Fruit fly (Drosophila melanogaster) whole organism, embryonic: ENCODE measurements around the gene smid.
A peak's percentile ranks its signal among the peaks of the same experiment; 100 is the strongest.

Experiments
- Antp ChIP-seq: fragments of 200-800 bp; sonication (Bioruptor generic); optimal IDR thresholded peaks from 3 replicates; lab custom pipeline; 2016; ENCODE audit warnings: missing biosample characterization, missing genetic modification characterization
- Asciz ChIP-seq: fragments of 200-800 bp; sonication (Bioruptor generic); optimal IDR thresholded peaks from 2 replicates; lab custom pipeline; 2017; ENCODE audit warnings: missing biosample characterization, mild to moderate bottlenecking, missing genetic modification characterization, missing genetic modification reagents
- Atf3 ChIP-seq: fragments of 200-800 bp; sonication (Bioruptor generic); optimal IDR thresholded peaks from 3 replicates; lab custom pipeline; 2016; ENCODE audit warnings: missing biosample characterization, missing genetic modification characterization
- CG10267 ChIP-seq: fragments of 200-800 bp; sonication (Bioruptor generic); optimal IDR thresholded peaks from 2 replicates; lab custom pipeline; 2018; ENCODE audit warnings: missing biosample characterization, mild to moderate bottlenecking, missing genetic modification characterization, moderate library complexity
- CG12155 ChIP-seq: fragments of 200-800 bp; sonication (Bioruptor generic); optimal IDR thresholded peaks from 3 replicates; lab custom pipeline; 2016; ENCODE audit warnings: missing biosample characterization, missing genetic modification characterization
- CG1602 ChIP-seq: fragments of 200-800 bp; sonication (Bioruptor generic); optimal IDR thresholded peaks from 3 replicates; lab custom pipeline; 2016; ENCODE audit warnings: missing biosample characterization, missing genetic modification characterization
- CG16863 ChIP-seq: fragments of 200-800 bp; sonication (Bioruptor generic); optimal IDR thresholded peaks from 3 replicates; lab custom pipeline; 2016; ENCODE audit warnings: missing biosample characterization, missing genetic modification characterization
- CG17328 ChIP-seq: fragments of 200-800 bp; sonication (Bioruptor generic); IDR thresholded peaks from 2 replicates; pipeline ENCODE4 v1.3.6; 2022; ENCODE audit warnings: missing biosample characterization, missing genetic modification characterization
- CG18011 ChIP-seq: fragments of 200-800 bp; sonication (Bioruptor generic); optimal IDR thresholded peaks from 2 replicates; lab custom pipeline; 2017; ENCODE audit warnings: missing biosample characterization, missing genetic modification characterization, mild to moderate bottlenecking, moderate library complexity, missing genotype
- CG2129 ChIP-seq: fragments of 200-800 bp; sonication (Bioruptor generic); IDR thresholded peaks from 2 replicates; pipeline ENCODE4 v1.3.6; 2022; ENCODE audit warnings: missing biosample characterization, missing genetic modification characterization; ENCODE audit not compliant: partially characterized antibody
- CG32767 ChIP-seq: fragments of 200-800 bp; sonication (Bioruptor generic); IDR thresholded peaks from 2 replicates; pipeline ENCODE4 v1.3.6; 2022; ENCODE audit warnings: missing biosample characterization, missing genetic modification characterization
- CG4617 ChIP-seq: fragments of 200-800 bp; sonication (Bioruptor generic); optimal IDR thresholded peaks from 3 replicates; lab custom pipeline; 2016; ENCODE audit warnings: missing biosample characterization, missing genetic modification characterization, borderline replicate concordance
- CG5180 ChIP-seq: fragments of 200-800 bp; sonication (Bioruptor generic); optimal IDR thresholded peaks from 3 replicates; lab custom pipeline; 2017; ENCODE audit warnings: missing biosample characterization, missing genetic modification characterization, mild to moderate bottlenecking, moderate library complexity, missing genetic modification reagents
- CG6791 ChIP-seq: fragments of 200-800 bp; sonication (Bioruptor generic); IDR thresholded peaks from 3 replicates; pipeline ENCODE4 v1.3.6; 2022; ENCODE audit warnings: missing biosample characterization, missing genetic modification characterization; ENCODE audit not compliant: partially characterized antibody
- CG7556 ChIP-seq: fragments of 200-800 bp; sonication (Bioruptor generic); optimal IDR thresholded peaks from 2 replicates; lab custom pipeline; 2017; ENCODE audit warnings: missing biosample characterization, mild to moderate bottlenecking, missing genetic modification characterization
- CG9932 ChIP-seq: fragments of 200-800 bp; sonication (Bioruptor generic); IDR thresholded peaks from 2 replicates; pipeline ENCODE4 v1.3.6; 2022; ENCODE audit warnings: missing biosample characterization, missing genetic modification characterization
- CTCF ChIP-seq: fragments of 200-800 bp; sonication (Bioruptor generic); optimal IDR thresholded peaks from 2 replicates; lab custom pipeline; 2017; ENCODE audit warnings: missing biosample characterization, mild to moderate bottlenecking, missing genetic modification characterization, moderate library complexity
- CoRest ChIP-seq: fragments of 200-800 bp; sonication (Bioruptor generic); optimal IDR thresholded peaks from 3 replicates; lab custom pipeline; 2018; ENCODE audit warnings: missing biosample characterization, mild to moderate bottlenecking, missing genetic modification characterization, moderate library complexity
- CrebB ChIP-seq: fragments of 200-800 bp; sonication (Bioruptor generic); optimal IDR thresholded peaks from 3 replicates; lab custom pipeline; 2018; ENCODE audit warnings: missing biosample characterization, mild to moderate bottlenecking, missing genetic modification characterization
- Hr39 ChIP-seq: fragments of >200 bp; optimal IDR thresholded peaks from 2 replicates; lab custom pipeline; 2017
- Hsf ChIP-seq: fragments of 200-800 bp; sonication (Bioruptor generic); optimal IDR thresholded peaks from 3 replicates; lab custom pipeline; 2016; ENCODE audit warnings: missing biosample characterization, missing genetic modification characterization
- Jarid2 ChIP-seq: fragments of 200-800 bp; sonication (Bioruptor generic); optimal IDR thresholded peaks from 3 replicates; lab custom pipeline; 2017; ENCODE audit warnings: mild to moderate bottlenecking, missing biosample characterization, missing genetic modification reagents, missing genetic modification characterization
- Med ChIP-seq: fragments of 200-800 bp; sonication (Bioruptor generic); peaks from one replicate; lab custom pipeline; 2016; ENCODE audit warnings: missing biosample characterization, missing genetic modification characterization, mild to moderate bottlenecking, inconsistent platforms, moderate library complexity
- Meics ChIP-seq: fragments of 200-800 bp; sonication (Bioruptor generic); optimal IDR thresholded peaks from 2 replicates; lab custom pipeline; 2017; ENCODE audit warnings: missing biosample characterization, mild to moderate bottlenecking, missing genetic modification characterization
- Nf-YA ChIP-seq: fragments of 200-800 bp; sonication (Bioruptor generic); IDR thresholded peaks from 2 replicates; pipeline ENCODE4 v1.3.6; 2022; ENCODE audit warnings: missing biosample characterization, missing genetic modification characterization
- Opbp ChIP-seq: fragments of 200-800 bp; sonication (Bioruptor generic); IDR thresholded peaks from 3 replicates; pipeline ENCODE4 v1.3.6; 2022; ENCODE audit warnings: missing biosample characterization, missing genetic modification characterization; ENCODE audit not compliant: partially characterized antibody
- Spps ChIP-seq: fragments of 200-800 bp; sonication (Bioruptor generic); optimal IDR thresholded peaks from 2 replicates; lab custom pipeline; 2018; ENCODE audit warnings: missing biosample characterization, mild to moderate bottlenecking, missing genetic modification characterization
- Sry-β ChIP-seq: fragments of 200-800 bp; sonication (Bioruptor generic); optimal IDR thresholded peaks from 2 replicates; lab custom pipeline; 2018; ENCODE audit warnings: missing biosample characterization, mild to moderate bottlenecking, missing genetic modification characterization, moderate library complexity
- Tbp ChIP-seq: fragments of >200 bp; optimal IDR thresholded peaks from 2 replicates; lab custom pipeline; 2018; ENCODE audit warnings: missing biosample characterization, missing genetic modification characterization
- Vsx1 ChIP-seq: fragments of 200-800 bp; sonication (Bioruptor generic); optimal IDR thresholded peaks from 2 replicates; lab custom pipeline; 2017; ENCODE audit warnings: missing biosample characterization, mild to moderate bottlenecking, missing genetic modification characterization, missing genetic modification reagents
- az2 ChIP-seq: fragments of 200-800 bp; sonication (Bioruptor generic); optimal IDR thresholded peaks from 3 replicates; lab custom pipeline; 2016; ENCODE audit warnings: missing biosample characterization, missing genetic modification characterization
- bsh ChIP-seq, 2 experiments: fragments of 200-800 bp; sonication (Bioruptor generic); optimal IDR thresholded peaks; 2 replicates each; lab custom pipeline; 2017 to 2018; ENCODE audit warnings: mild to moderate bottlenecking in 2 of 2, missing biosample characterization in 2 of 2, missing genetic modification characterization in 2 of 2, moderate library complexity in 1 of 2
- cato ChIP-seq: fragments of 200-800 bp; sonication (Bioruptor generic); optimal IDR thresholded peaks from 2 replicates; lab custom pipeline; 2016; ENCODE audit warnings: missing biosample characterization, missing genetic modification characterization, borderline replicate concordance
- cg ChIP-seq: fragments of 200-800 bp; sonication (Bioruptor generic); optimal IDR thresholded peaks from 3 replicates; lab custom pipeline; 2019; ENCODE audit warnings: missing biosample characterization, mild to moderate bottlenecking, missing genetic modification characterization, moderate library complexity
- chinmo ChIP-seq: fragments of 200-800 bp; sonication (Bioruptor generic); IDR thresholded peaks from 4 replicates; pipeline ENCODE4 v1.3.6; 2022; ENCODE audit warnings: missing biosample characterization, missing genetic modification characterization; ENCODE audit not compliant: partially characterized antibody
- dpn ChIP-seq, 2 experiments: fragments of 200-800 bp; sonication (Bioruptor generic); optimal IDR thresholded peaks; 3 replicates each; lab custom pipeline; 2016; ENCODE audit warnings: missing biosample characterization in 2 of 2, missing genetic modification characterization in 2 of 2
- fu2 ChIP-seq: fragments of 200-800 bp; sonication (Bioruptor generic); optimal IDR thresholded peaks from 2 replicates; lab custom pipeline; 2016; ENCODE audit warnings: missing biosample characterization, missing genetic modification characterization
- gem ChIP-seq: fragments of 200-800 bp; sonication (Bioruptor generic); optimal IDR thresholded peaks from 2 replicates; lab custom pipeline; 2019; ENCODE audit warnings: missing biosample characterization, mild to moderate bottlenecking, missing genetic modification characterization, moderate library complexity
- grn ChIP-seq: fragments of 200-800 bp; sonication (Bioruptor generic); optimal IDR thresholded peaks from 3 replicates; lab custom pipeline; 2017; ENCODE audit warnings: missing biosample characterization, missing genetic modification characterization
- gsb ChIP-seq: fragments of 200-800 bp; sonication (Bioruptor generic); IDR thresholded peaks from 2 replicates; pipeline ENCODE4 v1.3.6; 2022; ENCODE audit warnings: missing biosample characterization, missing genetic modification characterization
- gt ChIP-seq: fragments of 200-800 bp; sonication (Bioruptor generic); IDR thresholded peaks from 2 replicates; pipeline ENCODE4 v1.3.6; 2022; ENCODE audit warnings: missing biosample characterization, missing genetic modification characterization
- insv ChIP-seq, 2 experiments: fragments of 200-800 bp; sonication (Bioruptor generic); optimal IDR thresholded peaks; 3 replicates each; lab custom pipeline; 2016 to 2018; ENCODE audit warnings: missing biosample characterization in 2 of 2, missing genetic modification characterization in 2 of 2
- mam ChIP-seq: fragments of 200-800 bp; sonication (Bioruptor generic); optimal IDR thresholded peaks from 3 replicates; lab custom pipeline; 2016; ENCODE audit warnings: missing biosample characterization, missing genetic modification characterization
- pho ChIP-seq: fragments of 200-800 bp; sonication (Bioruptor generic); optimal IDR thresholded peaks from 2 replicates; lab custom pipeline; 2016; ENCODE audit warnings: missing biosample characterization, missing genetic modification characterization
- phol ChIP-seq: fragments of 200-800 bp; sonication (Bioruptor generic); optimal IDR thresholded peaks from 3 replicates; lab custom pipeline; 2018; ENCODE audit warnings: missing biosample characterization, mild to moderate bottlenecking, missing genetic modification characterization, moderate library complexity
- pum ChIP-seq: fragments of 200-800 bp; sonication (Bioruptor generic); optimal IDR thresholded peaks from 2 replicates; lab custom pipeline; 2016; ENCODE audit warnings: missing biosample characterization, missing genetic modification characterization
- sd ChIP-seq: fragments of 200-800 bp; sonication (Bioruptor generic); optimal IDR thresholded peaks from 3 replicates; lab custom pipeline; 2018; ENCODE audit warnings: missing biosample characterization, mild to moderate bottlenecking, missing genetic modification characterization, moderate library complexity
- ssp ChIP-seq: fragments of 200-800 bp; sonication (Bioruptor generic); IDR thresholded peaks from 2 replicates; pipeline ENCODE4 v1.3.6; 2022; ENCODE audit warnings: missing biosample characterization, missing genetic modification characterization
- unpg ChIP-seq: fragments of 200-800 bp; sonication (Bioruptor generic); optimal IDR thresholded peaks from 3 replicates; lab custom pipeline; 2018; ENCODE audit warnings: missing biosample characterization, mild to moderate bottlenecking, missing genetic modification characterization, moderate library complexity
- vfl ChIP-seq: fragments of 200-800 bp; sonication (Bioruptor generic); optimal IDR thresholded peaks from 2 replicates; lab custom pipeline; 2016; ENCODE audit warnings: missing biosample characterization, missing genetic modification characterization

Gene smid

dm6 chr3L:7381359-7381976 is at the start of gene smid, which contains the start of gene SMSr (continued):
- peak; percentile 26 for TF ChIP-seq Vsx1 (GFP tag; lab: Kevin White, UChicago)
- peak; percentile 25 for TF ChIP-seq Sry-β (GFP tag; lab: Kevin White, UChicago)
- TF ChIP-seq bsh (GFP tag; optimal IDR thresholded peaks at IDR 0.05; lab: Kevin White, UChicago), result peak in 1 of 2 experiments; percentile 47
- TF ChIP-seq Asciz (GFP tag; lab: Kevin White, UChicago), result no peak
- TF ChIP-seq Tbp (GFP tag; lab: Kevin White, UChicago), result no peak
- TF ChIP-seq gt (GFP tag; lab: Robert Waterston, UW), result no peak
- peak; percentile 18; the same call in 1 of the 2 replicates for TF ChIP-seq CG32767 (GFP tag; lab: Robert Waterston, UW)
- TF ChIP-seq pho (GFP tag; lab: Kevin White, UChicago), result peak; percentile 61
- TF ChIP-seq CG9932 (GFP tag; lab: Robert Waterston, UW), result peak; percentile 80
- peak; percentile 53 for TF ChIP-seq fu2 (GFP tag; lab: Kevin White, UChicago)
- TF ChIP-seq CrebB, result peak; percentile 2
- peak; percentile 64 for TF ChIP-seq CG12155 (GFP tag; lab: Kevin White, UChicago)
- TF ChIP-seq CG6791, result peak; percentile 75
- no peak for TF ChIP-seq cg (GFP tag; lab: Kevin White, UChicago)
- peak; percentile 30 for TF ChIP-seq pum
- TF ChIP-seq Med (GFP tag; lab: Kevin White, UChicago), result peak; percentile 83
- TF ChIP-seq CG16863 (GFP tag; lab: Kevin White, UChicago), result peak; percentile 21
- peak; percentile 44 for TF ChIP-seq CG7556 (GFP tag; lab: Kevin White, UChicago)
- TF ChIP-seq Jarid2, result no peak
- 0 out of 2 replicates have a peak, but pooled peaks have one; percentile 27 for TF ChIP-seq Nf-YA (GFP tag; lab: Robert Waterston, UW)
- peak; percentile 66 for TF ChIP-seq Opbp (GFP tag; lab: Robert Waterston, UW)
- TF ChIP-seq CoRest, result peak; percentile 79
- peak; percentile 52 for TF ChIP-seq CTCF (GFP tag; lab: Kevin White, UChicago)
- TF ChIP-seq dpn (GFP tag; optimal IDR thresholded peaks at IDR 0.05; lab: Kevin White, UChicago), result peak; percentile 63 to 65
- TF ChIP-seq Hr39 (lab: Kevin White, UChicago), result no peak
- TF ChIP-seq insv (GFP tag; optimal IDR thresholded peaks at IDR 0.05; lab: Kevin White, UChicago), result peak in 1 of 2 experiments; percentile 44
- TF ChIP-seq CG4617 (GFP tag; lab: Kevin White, UChicago), result peak; percentile 30
- peak; percentile 66 for TF ChIP-seq mam (GFP tag; lab: Kevin White, UChicago)
- peak; percentile 85; the same call in 3 of the 4 replicates for TF ChIP-seq chinmo (GFP tag; lab: Robert Waterston, UW)
- TF ChIP-seq unpg (GFP tag; lab: Kevin White, UChicago), result no peak
- peak; percentile 8 for TF ChIP-seq Spps (tag; lab: Kevin White, UChicago)
- TF ChIP-seq CG17328, result 0 out of 2 replicates have a peak, but pooled peaks have one; percentile 6
- peak; percentile 68 for TF ChIP-seq Hsf (GFP tag; lab: Kevin White, UChicago)
- TF ChIP-seq Antp (GFP tag; lab: Kevin White, UChicago), result peak; percentile 52
- TF ChIP-seq az2 (GFP tag; lab: Kevin White, UChicago), result peak; percentile 45
- TF ChIP-seq CG1602 (GFP tag; lab: Kevin White, UChicago), result peak; percentile 61
- peak; percentile 55 for TF ChIP-seq Meics (GFP tag; lab: Kevin White, UChicago)
- peak; percentile 71; the same call in 1 of the 2 replicates for TF ChIP-seq CG2129
- TF ChIP-seq gem (tag; lab: Kevin White, UChicago), result peak; percentile 82
- no peak for TF ChIP-seq gsb
- peak; percentile 20 for TF ChIP-seq Atf3 (GFP tag; lab: Kevin White, UChicago)
- TF ChIP-seq phol (tag; lab: Kevin White, UChicago), result peak; percentile 84
- peak; percentile 49 for TF ChIP-seq grn (GFP tag; lab: Kevin White, UChicago)
- peak; percentile 65 for TF ChIP-seq CG10267 (tag; lab: Kevin White, UChicago)
- peak; percentile 42 for TF ChIP-seq vfl
- peak; percentile 68 for TF ChIP-seq sd
- peak; percentile 10 for TF ChIP-seq CG18011 (GFP tag; lab: Kevin White, UChicago)
- TF ChIP-seq CG5180 (GFP tag; lab: Kevin White, UChicago), result no peak
- peak; percentile 95 for TF ChIP-seq ssp (GFP tag; lab: Robert Waterston, UW)
- TF ChIP-seq cato (GFP tag; lab: Kevin White, UChicago), result no peak
